Worm (Caenorhabditis elegans): ENCODE data around the gene Y38E10A.22.

- TF ChIP-seq F13C5.2 (tag; optimal IDR thresholded peaks at IDR 0.05) (no peak), ceh-36 (tag; optimal IDR thresholded peaks at IDR 0.05) (no peak), ama-1 (optimal IDR thresholded peaks at IDR 0.05) (no peak), hmbx-1 (tag; optimal IDR thresholded peaks at IDR 0.05) (no peak), hnd-1 (tag; optimal IDR thresholded peaks at IDR 0.05) (no peak), B0310.2 (tag; optimal IDR thresholded peaks at IDR 0.05) (no peak), flt-1 (GFP tag; IDR thresholded peaks at IDR 0.05) (no peak), aly-1 (tag; optimal IDR thresholded peaks at IDR 0.05) (no peak), scrt-1 (GFP tag; IDR thresholded peaks at IDR 0.05) (no peak), ceh-13 (GFP tag; optimal IDR thresholded peaks at IDR 0.05) (no peak), tra-4 (tag; optimal IDR thresholded peaks at IDR 0.05) (no peak)
Observed at ce11 chrII:12678867-12679134, 1.2 kb upstream of the Y38E10A.22 start, which contains the start of gene Y38E10A.24.

Measured in whole organism, early embryonic.